Worm (Caenorhabditis elegans): ENCODE results near the gene Y94H6A.3.

- TF ChIP-seq blmp-1 (tag; optimal IDR thresholded peaks at IDR 0.05) (no peak), tbx-2 (tag; optimal IDR thresholded peaks at IDR 0.05) (no peak), ztf-11 (tag; optimal IDR thresholded peaks at IDR 0.05) (no peak), efl-1 (optimal IDR thresholded peaks at IDR 0.05) (peak; percentile 8 to 38), efl-1 (GFP tag; optimal IDR thresholded peaks at IDR 0.05 in 1 of 2) (peak; percentile 50 to 94), fos-1 (tag; optimal IDR thresholded peaks at IDR 0.05) (no peak), mep-1 (tag; optimal IDR thresholded peaks at IDR 0.05) (no peak), sptf-1 (tag; optimal IDR thresholded peaks at IDR 0.05) (no peak), nhr-76 (tag; optimal IDR thresholded peaks at IDR 0.05) (no peak), lin-39 (tag; optimal IDR thresholded peaks at IDR 0.05) (no peak)
Measured at ce11 chrIV:2666127-2666526, 10.2 kb upstream of the Y94H6A.3 start.
